Fruit fly (Drosophila melanogaster) whole organism, embryonic: ENCODE results near the gene CG31321.

Experiments
- BEAF-32 ChIP-seq: fragments of 200-800 bp; sonication (Bioruptor generic); optimal IDR thresholded peaks from 3 replicates; lab custom pipeline; 2017; ENCODE audit warnings: missing biosample characterization, missing genetic modification characterization, mild to moderate bottlenecking, moderate library complexity, missing genetic modification reagents
- Blimp-1 ChIP-seq: fragments of 200-800 bp; sonication (Bioruptor generic); optimal IDR thresholded peaks from 3 replicates; lab custom pipeline; 2018; ENCODE audit warnings: missing biosample characterization, missing genetic modification characterization, mild to moderate bottlenecking, moderate library complexity, missing genetic modification reagents
- CG10267 ChIP-seq: fragments of 200-800 bp; sonication (Bioruptor generic); optimal IDR thresholded peaks from 2 replicates; lab custom pipeline; 2018; ENCODE audit warnings: missing biosample characterization, mild to moderate bottlenecking, missing genetic modification characterization, moderate library complexity
- CG10979 ChIP-seq: fragments of 200-800 bp; sonication (Bioruptor generic); optimal IDR thresholded peaks from 2 replicates; lab custom pipeline; 2018; ENCODE audit warnings: missing biosample characterization, mild to moderate bottlenecking, missing genetic modification characterization, moderate library complexity
- CG11247 ChIP-seq: fragments of 200-800 bp; sonication (Bioruptor generic); IDR thresholded peaks from 2 replicates; pipeline ENCODE4 v1.3.6; 2022; ENCODE audit warnings: missing biosample characterization, missing genetic modification characterization
- CG12769 ChIP-seq: fragments of 200-800 bp; sonication (Bioruptor generic); optimal IDR thresholded peaks from 2 replicates; lab custom pipeline; 2019; ENCODE audit warnings: missing biosample characterization, mild to moderate bottlenecking, missing genetic modification characterization, moderate library complexity
- CG13296 ChIP-seq: fragments of 200-800 bp; sonication (Bioruptor generic); optimal IDR thresholded peaks from 3 replicates; lab custom pipeline; 2018; ENCODE audit warnings: missing biosample characterization, mild to moderate bottlenecking, missing genetic modification characterization
- CG14860 ChIP-seq: fragments of 200-800 bp; sonication (Bioruptor generic); IDR thresholded peaks from 3 replicates; pipeline ENCODE4 v1.3.6; 2022; ENCODE audit warnings: missing biosample characterization, missing genetic modification characterization; ENCODE audit not compliant: partially characterized antibody
- CG17802 ChIP-seq: fragments of 200-800 bp; sonication (Bioruptor generic); optimal IDR thresholded peaks from 2 replicates; lab custom pipeline; 2018; ENCODE audit warnings: missing biosample characterization, mild to moderate bottlenecking, missing genetic modification characterization, moderate library complexity
- CG2116 ChIP-seq: fragments of 200-800 bp; sonication (Bioruptor generic); optimal IDR thresholded peaks from 3 replicates; lab custom pipeline; 2018; ENCODE audit warnings: missing biosample characterization, mild to moderate bottlenecking, missing genetic modification characterization
- CG2875 ChIP-seq: fragments of 200-800 bp; sonication (Bioruptor generic); optimal IDR thresholded peaks from 2 replicates; lab custom pipeline; 2017; ENCODE audit warnings: missing biosample characterization, mild to moderate bottlenecking, missing genetic modification characterization, missing genetic modification reagents
- CG33557 ChIP-seq: fragments of 200-800 bp; sonication (Bioruptor generic); optimal IDR thresholded peaks from 2 replicates; lab custom pipeline; 2019; ENCODE audit warnings: missing biosample characterization, mild to moderate bottlenecking, missing genetic modification characterization, moderate library complexity
- CG3995 ChIP-seq: fragments of 200-800 bp; sonication (Bioruptor generic); optimal IDR thresholded peaks from 3 replicates; lab custom pipeline; 2016; ENCODE audit warnings: missing biosample characterization, missing genetic modification characterization
- CG8478 ChIP-seq: fragments of >200 bp; optimal IDR thresholded peaks from 2 replicates; lab custom pipeline; 2018
- CG9797 ChIP-seq: fragments of 200-800 bp; sonication (Bioruptor generic); optimal IDR thresholded peaks from 3 replicates; lab custom pipeline; 2018; ENCODE audit warnings: missing biosample characterization, mild to moderate bottlenecking, missing genetic modification characterization
- CrebB ChIP-seq: fragments of 200-800 bp; sonication (Bioruptor generic); optimal IDR thresholded peaks from 3 replicates; lab custom pipeline; 2018; ENCODE audit warnings: missing biosample characterization, mild to moderate bottlenecking, missing genetic modification characterization
- D19B ChIP-seq: fragments of 200-800 bp; sonication (Bioruptor generic); optimal IDR thresholded peaks from 2 replicates; lab custom pipeline; 2017; ENCODE audit warnings: missing biosample characterization, mild to moderate bottlenecking, missing genetic modification characterization
- Dll ChIP-seq: fragments of 200-800 bp; sonication (Bioruptor generic); IDR thresholded peaks from 4 replicates; pipeline ENCODE4 v1.3.6; 2022; ENCODE audit warnings: missing biosample characterization, missing genetic modification characterization; ENCODE audit not compliant: partially characterized antibody
- Dp ChIP-seq: fragments of 200-800 bp; sonication (Bioruptor generic); optimal IDR thresholded peaks from 2 replicates; lab custom pipeline; 2018; ENCODE audit warnings: missing biosample characterization, mild to moderate bottlenecking, missing genetic modification characterization, moderate library complexity
- Drgx ChIP-seq: fragments of 200-800 bp; sonication (Bioruptor generic); IDR thresholded peaks from 2 replicates; pipeline ENCODE4 v1.3.6; 2022; ENCODE audit warnings: missing biosample characterization, missing genetic modification characterization
- E2f2 ChIP-seq: fragments of 200-800 bp; sonication (Bioruptor generic); IDR thresholded peaks from 2 replicates; pipeline ENCODE4 v1.3.6; 2022; ENCODE audit warnings: missing biosample characterization, missing genetic modification characterization
- Elba2 ChIP-seq: fragments of 200-800 bp; sonication (Bioruptor generic); optimal IDR thresholded peaks from 3 replicates; lab custom pipeline; 2016; ENCODE audit warnings: missing biosample characterization, missing genetic modification characterization
- Hr3 ChIP-seq: fragments of 200-800 bp; sonication (Bioruptor generic); optimal IDR thresholded peaks from 3 replicates; lab custom pipeline; 2016; ENCODE audit warnings: missing biosample characterization, missing genetic modification characterization
- Lhr ChIP-seq: fragments of 200-800 bp; sonication (Bioruptor generic); optimal IDR thresholded peaks from 3 replicates; lab custom pipeline; 2017; ENCODE audit warnings: mild to moderate bottlenecking, missing biosample characterization, missing genetic modification reagents, missing genetic modification characterization
- MBD-R2 ChIP-seq: fragments of 200-800 bp; sonication (Bioruptor generic); IDR thresholded peaks from 2 replicates; pipeline ENCODE4 v1.3.6; 2022; ENCODE audit warnings: missing biosample characterization, missing genetic modification characterization
- MESR4 ChIP-seq: fragments of 200-800 bp; sonication (Bioruptor generic); optimal IDR thresholded peaks from 2 replicates; lab custom pipeline; 2018; ENCODE audit warnings: missing biosample characterization, mild to moderate bottlenecking, missing genetic modification characterization, moderate library complexity
- Med ChIP-seq: fragments of 200-800 bp; sonication (Bioruptor generic); peaks from one replicate; lab custom pipeline; 2016; ENCODE audit warnings: missing biosample characterization, missing genetic modification characterization, mild to moderate bottlenecking, inconsistent platforms, moderate library complexity
- Myb ChIP-seq: fragments of 200-800 bp; sonication (Bioruptor generic); optimal IDR thresholded peaks from 2 replicates; lab custom pipeline; 2016; ENCODE audit warnings: missing biosample characterization, missing genetic modification characterization
- Sin3A ChIP-seq: fragments of >200 bp; optimal IDR thresholded peaks from 2 replicates; lab custom pipeline; 2018
- Trl ChIP-seq, 3 experiments: fragments of >200 bp in 2 of 3; fragments of 200-800 bp in 1 of 3; sonication (Bioruptor generic) in 1 of 3; optimal IDR thresholded peaks; 2 replicates in 1 of 3; 3 replicates in 2 of 3; lab custom pipeline; 2016 to 2017; ENCODE audit warnings: missing biosample characterization in 1 of 3, missing genetic modification characterization in 1 of 3
- az2 ChIP-seq: fragments of 200-800 bp; sonication (Bioruptor generic); optimal IDR thresholded peaks from 3 replicates; lab custom pipeline; 2016; ENCODE audit warnings: missing biosample characterization, missing genetic modification characterization
- bbx ChIP-seq: fragments of 200-800 bp; sonication (Bioruptor generic); IDR thresholded peaks from 2 replicates; pipeline ENCODE4 v1.3.6; 2022; ENCODE audit warnings: missing biosample characterization, missing genetic modification characterization; ENCODE audit not compliant: partially characterized antibody
- cg ChIP-seq: fragments of 200-800 bp; sonication (Bioruptor generic); optimal IDR thresholded peaks from 3 replicates; lab custom pipeline; 2019; ENCODE audit warnings: missing biosample characterization, mild to moderate bottlenecking, missing genetic modification characterization, moderate library complexity
- chinmo ChIP-seq: fragments of 200-800 bp; sonication (Bioruptor generic); IDR thresholded peaks from 4 replicates; pipeline ENCODE4 v1.3.6; 2022; ENCODE audit warnings: missing biosample characterization, missing genetic modification characterization; ENCODE audit not compliant: partially characterized antibody
- insv ChIP-seq, 2 experiments: fragments of 200-800 bp; sonication (Bioruptor generic); optimal IDR thresholded peaks; 3 replicates each; lab custom pipeline; 2016 to 2018; ENCODE audit warnings: missing biosample characterization in 2 of 2, missing genetic modification characterization in 2 of 2
- knrl ChIP-seq: fragments of 200-800 bp; sonication (Bioruptor generic); IDR thresholded peaks from 3 replicates; pipeline ENCODE4 v1.3.6; 2022; ENCODE audit warnings: missing biosample characterization, missing genetic modification characterization; ENCODE audit not compliant: partially characterized antibody
- nom ChIP-seq: fragments of 200-800 bp; sonication (Bioruptor generic); optimal IDR thresholded peaks from 2 replicates; lab custom pipeline; 2017; ENCODE audit warnings: missing biosample characterization, missing genetic modification characterization, mild to moderate bottlenecking, moderate library complexity, missing genetic modification reagents
- otp ChIP-seq: fragments of 200-800 bp; sonication (Bioruptor generic); IDR thresholded peaks from 3 replicates; pipeline ENCODE4, ENCODE4 v1.3.6; 2022; ENCODE audit warnings: missing biosample characterization, missing genetic modification characterization
- repo ChIP-seq: fragments of 200-800 bp; sonication (Bioruptor generic); optimal IDR thresholded peaks from 2 replicates; lab custom pipeline; 2016; ENCODE audit warnings: missing biosample characterization, missing genetic modification characterization
- rib ChIP-seq: fragments of 200-800 bp; sonication (Bioruptor generic); IDR thresholded peaks from 2 replicates; pipeline ENCODE4 v1.3.6; 2022; ENCODE audit warnings: missing biosample characterization, missing genetic modification characterization
- sens ChIP-seq: fragments of 200-800 bp; sonication (Bioruptor generic); peaks from one replicate; lab custom pipeline; 2016; ENCODE audit warnings: missing biosample characterization, missing genetic modification characterization
- sna ChIP-seq: fragments of 200-800 bp; sonication (Bioruptor generic); IDR thresholded peaks from 2 replicates; pipeline ENCODE4 v1.3.6; 2022; ENCODE audit warnings: missing biosample characterization, missing genetic modification characterization; ENCODE audit not compliant: partially characterized antibody
- tin ChIP-seq: fragments of 200-800 bp; sonication (Bioruptor generic); optimal IDR thresholded peaks from 3 replicates; lab custom pipeline; 2016; ENCODE audit warnings: missing biosample characterization, missing genetic modification characterization
- trem ChIP-seq: fragments of 200-800 bp; optimal IDR thresholded peaks from 3 replicates; lab custom pipeline; 2019; ENCODE audit warnings: missing biosample characterization, mild to moderate bottlenecking, missing genetic modification characterization, moderate library complexity
- trh ChIP-seq: fragments of 200-800 bp; sonication (Bioruptor generic); optimal IDR thresholded peaks from 2 replicates; lab custom pipeline; 2016; ENCODE audit warnings: missing biosample characterization, missing genetic modification characterization
- unc-4 ChIP-seq: fragments of 200-800 bp; sonication (Bioruptor generic); IDR thresholded peaks from 2 replicates; pipeline ENCODE4 v1.3.6; 2022; ENCODE audit warnings: missing biosample characterization, missing genetic modification characterization; ENCODE audit not compliant: partially characterized antibody

CG31321 gene

dm6 chr3R:14298078-14298896 lies 11.9 kb upstream of the CG31321 start:
- no peak for TF ChIP-seq trh (GFP tag; lab: Kevin White, UChicago)
- no peak for TF ChIP-seq Hr3 (GFP tag; lab: Kevin White, UChicago)
- TF ChIP-seq Lhr = no peak
- TF ChIP-seq CG2875 (GFP tag; lab: Kevin White, UChicago) = no peak
- TF ChIP-seq cg (GFP tag; lab: Kevin White, UChicago) = peak; percentile 92
- TF ChIP-seq bbx = 0 out of 2 replicates have a peak, but pooled peaks have one; percentile 22
- peak in 1 of 2 experiments; percentile 36 for TF ChIP-seq insv (GFP tag; optimal IDR thresholded peaks at IDR 0.05; lab: Kevin White, UChicago)
- no peak for TF ChIP-seq D19B (GFP tag; lab: Kevin White, UChicago)
- peak; percentile 83 for TF ChIP-seq MESR4 (GFP tag; lab: Kevin White, UChicago)
- TF ChIP-seq CG3995 (GFP tag; lab: Kevin White, UChicago) = peak; percentile 67
- peak; percentile 3 for TF ChIP-seq CG10979
- TF ChIP-seq CG11247 (GFP tag; lab: Robert Waterston, UW) = no peak
- TF ChIP-seq CG12769 (tag; lab: Kevin White, UChicago) = peak; percentile 2
- 0 out of 3 replicates have a peak, but pooled peaks have one; percentile 32 for TF ChIP-seq otp (GFP tag; lab: Robert Waterston, UW)
- TF ChIP-seq Elba2 (GFP tag; lab: Kevin White, UChicago) = peak; percentile 86
- TF ChIP-seq MBD-R2 = peak; percentile 46; the same call in 1 of the 2 replicates
- no peak for TF ChIP-seq CG13296
- 0 out of 3 replicates have a peak, but pooled peaks have one; percentile 23 for TF ChIP-seq knrl (GFP tag; lab: Robert Waterston, UW)
- TF ChIP-seq CG2116 (GFP tag; lab: Kevin White, UChicago) = peak; percentile 31
- no peak for TF ChIP-seq CG8478 (lab: Kevin White, UChicago)
- TF ChIP-seq chinmo (GFP tag; lab: Robert Waterston, UW) = 0 out of 4 replicates have a peak, but pooled peaks have one; percentile 60
- TF ChIP-seq sna (GFP tag; lab: Robert Waterston, UW) = 0 out of 2 replicates have a peak, but pooled peaks have one; percentile 27
- TF ChIP-seq CG33557 (GFP tag; lab: Kevin White, UChicago) = peak; percentile 18
- peak; percentile 93 for TF ChIP-seq E2f2 (GFP tag; lab: Robert Waterston, UW)
- no peak for TF ChIP-seq sens (GFP tag; lab: Kevin White, UChicago)
- TF ChIP-seq CG9797 = peak; percentile 32
- TF ChIP-seq Dp (GFP tag; lab: Kevin White, UChicago) = peak; percentile 94
- TF ChIP-seq Sin3A (lab: Kevin White, UChicago) = peak; percentile 7
- TF ChIP-seq trem (tag; lab: Kevin White, UChicago) = peak; percentile 68
- peak; percentile 99 for TF ChIP-seq Blimp-1 (GFP tag; lab: Kevin White, UChicago)
- TF ChIP-seq rib (GFP tag; lab: Robert Waterston, UW) = peak; percentile 28; the same call in 1 of the 2 replicates
- TF ChIP-seq repo (GFP tag; lab: Kevin White, UChicago) = no peak
- TF ChIP-seq tin (GFP tag; lab: Kevin White, UChicago) = no peak
- TF ChIP-seq CG17802 (tag; lab: Kevin White, UChicago) = no peak
- peak; percentile 17 for TF ChIP-seq CG10267 (tag; lab: Kevin White, UChicago)
- TF ChIP-seq Dll (GFP tag; lab: Robert Waterston, UW) = peak; percentile 60; the same call in 1 of the 4 replicates
- 0 out of 2 replicates have a peak, but pooled peaks have one; percentile 20 for TF ChIP-seq Drgx (GFP tag; lab: Robert Waterston, UW)
- no peak for TF ChIP-seq CG14860 (GFP tag; lab: Robert Waterston, UW)
- TF ChIP-seq Myb (GFP tag; lab: Kevin White, UChicago) = peak; percentile 30
- TF ChIP-seq BEAF-32 = peak; percentile 29
- TF ChIP-seq Med = peak; percentile 54
- peak; percentile 56 for TF ChIP-seq nom (GFP tag; lab: Kevin White, UChicago)
- no peak for TF ChIP-seq az2 (GFP tag; lab: Kevin White, UChicago)
- peak; percentile 39 to 46 for TF ChIP-seq Trl (optimal IDR thresholded peaks at IDR 0.05; lab: Kevin White, UChicago)
- no peak for TF ChIP-seq Trl (GFP tag; optimal IDR thresholded peaks at IDR 0.05; lab: Kevin White, UChicago)
- 0 out of 2 replicates have a peak, but pooled peaks have one; percentile 26 for TF ChIP-seq unc-4 (GFP tag; lab: Robert Waterston, UW)
- no peak for TF ChIP-seq CrebB (tag; lab: Kevin White, UChicago)
